Fruit fly (Drosophila melanogaster) whole organism, wandering third instar larva: ENCODE data around the gene CG10646.
A peak's percentile ranks its signal among the peaks of the same experiment; 100 is the strongest.

ENCODE experiments used
- CrebA ChIP-seq: fragments of 200-800 bp; sonication (Bioruptor generic); optimal IDR thresholded peaks from 2 replicates; lab custom pipeline; 2016; ENCODE audit warnings: missing biosample characterization, mild to moderate bottlenecking, missing genetic modification characterization, borderline replicate concordance
- Dfd ChIP-seq: fragments of >200 bp; optimal IDR thresholded peaks from 2 replicates; lab custom pipeline; 2017; ENCODE audit warnings: missing biosample characterization, missing genetic modification characterization
- Dif ChIP-seq: fragments of 200-275, 200-300 bp; sonication (Bioruptor generic); optimal IDR thresholded peaks from 2 replicates; lab custom pipeline; 2018; ENCODE audit warnings: missing biosample characterization, missing genetic modification characterization; ENCODE audit not compliant: partially characterized antibody
- Hnf4 ChIP-seq: fragments of 200-800 bp; sonication (Bioruptor generic); optimal IDR thresholded peaks from 2 replicates; lab custom pipeline; 2016; ENCODE audit warnings: missing biosample characterization, mild to moderate bottlenecking, missing genetic modification characterization
- Hr83 ChIP-seq: fragments of 200-300 bp; sonication (Bioruptor generic); optimal IDR thresholded peaks from 2 replicates; lab custom pipeline; 2016; ENCODE audit warnings: missing biosample characterization, mild to moderate bottlenecking, missing genetic modification characterization, moderate library complexity; ENCODE audit not compliant: poor library complexity, severe bottlenecking

DNA sequence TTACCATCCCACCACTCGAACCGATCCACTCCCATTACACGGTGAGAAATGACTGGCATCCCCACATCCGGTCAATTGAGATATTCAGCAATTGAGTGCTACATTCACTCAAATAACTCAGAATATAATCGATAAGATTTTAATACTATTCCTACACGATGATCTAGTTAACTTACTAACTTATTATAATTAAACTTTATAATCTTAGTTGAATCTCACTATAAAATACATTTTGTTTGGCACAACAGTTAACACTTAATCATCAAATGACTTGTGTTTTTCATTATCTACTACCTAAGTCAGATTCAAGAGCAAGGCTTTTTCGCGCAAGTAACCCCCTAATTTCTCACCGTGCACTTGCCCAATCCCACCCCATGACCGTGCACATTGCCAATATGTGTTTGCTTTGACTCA lies 8.4 kb downstream of the CG10646 start:
- TF ChIP-seq CrebA (GFP tag; lab: Kevin White, UChicago), result no peak
- peak; percentile 69 for TF ChIP-seq Hnf4
- no peak for TF ChIP-seq Hr83 (GFP tag; lab: Kevin White, UChicago)
- TF ChIP-seq Dif (GFP tag; lab: Kevin White, UChicago), result no peak
- no peak for TF ChIP-seq Dfd (GFP tag; lab: Kevin White, UChicago)
